Fruit fly (Drosophila melanogaster): ENCODE data around the gene AttD.

DNA sequence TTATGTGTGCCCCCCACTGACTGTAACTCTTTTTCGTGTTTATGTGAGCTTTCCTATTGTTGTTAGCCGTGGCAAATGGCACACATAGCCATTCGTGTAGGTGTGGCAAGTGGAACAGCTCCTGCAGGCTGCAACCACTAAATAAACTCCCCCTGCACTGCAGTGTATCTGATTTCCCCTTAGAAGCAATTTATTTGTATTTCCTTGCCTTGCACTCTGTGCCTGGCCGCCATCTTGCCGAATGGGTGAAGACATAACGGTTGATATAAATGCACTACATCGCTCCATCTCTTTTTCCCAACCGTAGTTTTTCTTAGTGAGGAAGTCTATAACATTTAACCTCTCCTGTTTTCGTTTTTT is 41.7 kb downstream of the AttD start:
- TF ChIP-seq CG8388 (GFP tag; optimal IDR thresholded peaks at IDR 0.05) (no peak), CG8478 (optimal IDR thresholded peaks at IDR 0.05) (no peak), gce (GFP tag; IDR thresholded peaks at IDR 0.05) (no peak), onecut (GFP tag; IDR thresholded peaks at IDR 0.05) (no peak), CG11247 (GFP tag; IDR thresholded peaks at IDR 0.05) (no peak), Atf-2 (GFP tag; optimal IDR thresholded peaks at IDR 0.05) (no peak), CG7786 (GFP tag; optimal IDR thresholded peaks at IDR 0.05) (no peak), odd (GFP tag; optimal IDR thresholded peaks at IDR 0.05) (no peak), croc (GFP tag; conservative IDR thresholded peaks at IDR 0.05) (no peak), h (optimal IDR thresholded peaks at IDR 0.05) (no peak), BEAF-32 (GFP tag; optimal IDR thresholded peaks at IDR 0.05) (no peak), chif (GFP tag; optimal IDR thresholded peaks at IDR 0.05) (no peak)
